Worm (Caenorhabditis elegans) whole organism, L2 larva: ENCODE results near the gene srab-13.

Experiments used
- C34F6.9 ChIP-seq: fragments of 150-350 bp; optimal IDR thresholded peaks from 2 replicates; lab custom pipeline; 2014; ENCODE audit warnings: missing biosample characterization, missing genetic modification characterization
- F13H6.1 ChIP-seq: sonication (generic microtip); optimal IDR thresholded peaks from 2 replicates; lab custom pipeline; 2016; ENCODE audit warnings: missing genetic modification characterization, missing compliant biosample characterization
- R02D3.7 ChIP-seq: fragments of 150-350 bp; optimal IDR thresholded peaks from 2 replicates; lab custom pipeline; 2014; ENCODE audit warnings: missing biosample characterization, missing genetic modification characterization
- ZK546.5 ChIP-seq: sonication (generic microtip); optimal IDR thresholded peaks from 2 replicates; lab custom pipeline; 2017; ENCODE audit warnings: missing biosample characterization, missing genetic modification characterization
- alr-1 ChIP-seq: fragments of 150-350 bp; optimal IDR thresholded peaks from 2 replicates; lab custom pipeline; 2014; ENCODE audit warnings: missing biosample characterization, missing genetic modification characterization
- aly-2 ChIP-seq: fragments of 150-350 bp; optimal IDR thresholded peaks from 2 replicates; lab custom pipeline; 2014; ENCODE audit warnings: missing biosample characterization, missing genetic modification characterization
- ama-1 ChIP-seq: fragments of 150-350 bp; optimal IDR thresholded peaks from 2 replicates; lab custom pipeline; 2018; ENCODE audit warnings: inconsistent platforms
- blmp-1 ChIP-seq: sonication (generic microtip); optimal IDR thresholded peaks from 2 replicates; lab custom pipeline; 2017; ENCODE audit warnings: missing genetic modification characterization, mild to moderate bottlenecking, missing compliant biosample characterization, antibody characterized with exemption, moderate library complexity; ENCODE audit not compliant: insufficient read depth
- ceh-16 ChIP-seq: fragments of 150-350 bp; optimal IDR thresholded peaks from 2 replicates; lab custom pipeline; 2014; ENCODE audit warnings: missing biosample characterization, missing genetic modification characterization
- crh-2 ChIP-seq: sonication (generic microtip); optimal IDR thresholded peaks from 2 replicates; lab custom pipeline; 2017; ENCODE audit warnings: missing biosample characterization, missing genetic modification characterization
- dmd-4 ChIP-seq: sonication (generic microtip); optimal IDR thresholded peaks from 2 replicates; lab custom pipeline; 2017; ENCODE audit warnings: missing biosample characterization, missing genetic modification characterization
- egl-27 ChIP-seq: sonication (generic microtip); optimal IDR thresholded peaks from 3 replicates; lab custom pipeline; 2017; ENCODE audit warnings: missing biosample characterization, missing genetic modification reagents, missing genetic modification characterization
- elt-1 ChIP-seq: fragments of 150-350 bp; optimal IDR thresholded peaks from 2 replicates; lab custom pipeline; 2014; ENCODE audit warnings: missing biosample characterization, missing genetic modification characterization
- elt-3 ChIP-seq: sonication (generic microtip); optimal IDR thresholded peaks from 2 replicates; lab custom pipeline; 2017; ENCODE audit warnings: missing biosample characterization, missing genetic modification characterization
- fos-1 ChIP-seq: fragments of 150-350 bp; optimal IDR thresholded peaks from 2 replicates; lab custom pipeline; 2014; ENCODE audit warnings: missing biosample characterization, missing genetic modification characterization
- lin-13 ChIP-seq: fragments of 150-350 bp; optimal IDR thresholded peaks from 2 replicates; lab custom pipeline; 2014; ENCODE audit warnings: missing biosample characterization, missing genetic modification reagents, missing genetic modification characterization
- lin-39 ChIP-seq: fragments of 150-350 bp; optimal IDR thresholded peaks from 2 replicates; lab custom pipeline; 2014; ENCODE audit warnings: missing biosample characterization, missing genetic modification reagents, missing genetic modification characterization
- lsy-2 ChIP-seq, 2 experiments: fragments of 150-350 bp in 1 of 2; sonication (generic microtip) in 1 of 2; optimal IDR thresholded peaks; 2 replicates each; lab custom pipeline; 2014 to 2017; ENCODE audit warnings: missing biosample characterization in 2 of 2, missing genetic modification characterization in 2 of 2
- mab-5 ChIP-seq: fragments of 150-350 bp; optimal IDR thresholded peaks from 2 replicates; lab custom pipeline; 2014; ENCODE audit warnings: missing biosample characterization, missing genetic modification characterization
- mbf-1 ChIP-seq: sonication (generic microtip); optimal IDR thresholded peaks from 2 replicates; lab custom pipeline; 2017; ENCODE audit warnings: missing biosample characterization, missing genetic modification characterization
- mdl-1 ChIP-seq, 2 experiments: fragments of 150-350 bp in 1 of 2; sonication (generic microtip) in 1 of 2; optimal IDR thresholded peaks; 2 replicates each; lab custom pipeline; 2017; ENCODE audit warnings: missing biosample characterization in 2 of 2, missing genetic modification characterization in 2 of 2
- nhr-12 ChIP-seq: fragments of 150-350 bp; optimal IDR thresholded peaks from 2 replicates; lab custom pipeline; 2014; ENCODE audit warnings: missing biosample characterization, missing genetic modification characterization
- nhr-21 ChIP-seq: fragments of 150-350 bp; optimal IDR thresholded peaks from 2 replicates; lab custom pipeline; 2014; ENCODE audit warnings: missing biosample characterization, missing genetic modification characterization
- nhr-23 ChIP-seq: fragments of 150-350 bp; optimal IDR thresholded peaks from 2 replicates; lab custom pipeline; 2014; ENCODE audit warnings: missing biosample characterization, missing genetic modification reagents, missing genetic modification characterization
- nhr-6 ChIP-seq: fragments of 150-350 bp; optimal IDR thresholded peaks from 2 replicates; lab custom pipeline; 2014; ENCODE audit warnings: missing biosample characterization, missing genetic modification characterization
- nhr-77 ChIP-seq: fragments of 150-350 bp; optimal IDR thresholded peaks from 2 replicates; lab custom pipeline; 2014; ENCODE audit warnings: missing biosample characterization, missing genetic modification characterization
- peb-1 ChIP-seq: fragments of 150-350 bp; optimal IDR thresholded peaks from 2 replicates; lab custom pipeline; 2014; ENCODE audit warnings: missing biosample characterization, missing genetic modification characterization
- skn-1 ChIP-seq: sonication (generic microtip); optimal IDR thresholded peaks from 2 replicates; lab custom pipeline; 2017; ENCODE audit warnings: missing biosample characterization, missing genetic modification characterization
- sma-3 ChIP-seq: sonication (generic microtip); optimal IDR thresholded peaks from 2 replicates; lab custom pipeline; 2016; ENCODE audit warnings: missing genetic modification reagents, missing genetic modification characterization, missing compliant biosample characterization
- sma-9 ChIP-seq, 2 experiments: fragments of 150-350 bp in 1 of 2; sonication (generic microtip) in 1 of 2; optimal IDR thresholded peaks; 2 replicates each; lab custom pipeline; 2014 to 2016; ENCODE audit warnings: missing genetic modification characterization in 2 of 2, mild to moderate bottlenecking in 1 of 2, missing biosample characterization in 1 of 2, missing compliant biosample characterization in 1 of 2, missing genetic modification reagents in 1 of 2, moderate library complexity in 1 of 2
- snpc-4 ChIP-seq: fragments of 150-350 bp; optimal IDR thresholded peaks from 2 replicates; lab custom pipeline; 2014; ENCODE audit warnings: missing biosample characterization, missing genetic modification characterization
- unc-39 ChIP-seq: fragments of 150-350 bp; optimal IDR thresholded peaks from 2 replicates; lab custom pipeline; 2014; ENCODE audit warnings: missing biosample characterization, missing genetic modification characterization
- unc-55 ChIP-seq: fragments of 150-350 bp; sonication (generic microtip); optimal IDR thresholded peaks from 3 replicates; lab custom pipeline; 2014; ENCODE audit warnings: missing biosample characterization, missing genetic modification reagents, missing genetic modification characterization
- unc-62 ChIP-seq: fragments of 150-350 bp; optimal IDR thresholded peaks from 2 replicates; lab custom pipeline; 2014; ENCODE audit warnings: missing biosample characterization, missing genetic modification reagents, missing genetic modification characterization
- zag-1 ChIP-seq: fragments of 150-350 bp; optimal IDR thresholded peaks from 2 replicates; lab custom pipeline; 2014; ENCODE audit warnings: missing biosample characterization, missing genetic modification characterization
- ztf-11 ChIP-seq: sonication (generic microtip); optimal IDR thresholded peaks from 2 replicates; lab custom pipeline; 2017; ENCODE audit warnings: missing biosample characterization, missing genetic modification characterization
- ztf-4 ChIP-seq: fragments of 150-350 bp; optimal IDR thresholded peaks from 2 replicates; lab custom pipeline; 2014; ENCODE audit warnings: missing biosample characterization, missing genetic modification characterization

srab-13 gene

DNA sequence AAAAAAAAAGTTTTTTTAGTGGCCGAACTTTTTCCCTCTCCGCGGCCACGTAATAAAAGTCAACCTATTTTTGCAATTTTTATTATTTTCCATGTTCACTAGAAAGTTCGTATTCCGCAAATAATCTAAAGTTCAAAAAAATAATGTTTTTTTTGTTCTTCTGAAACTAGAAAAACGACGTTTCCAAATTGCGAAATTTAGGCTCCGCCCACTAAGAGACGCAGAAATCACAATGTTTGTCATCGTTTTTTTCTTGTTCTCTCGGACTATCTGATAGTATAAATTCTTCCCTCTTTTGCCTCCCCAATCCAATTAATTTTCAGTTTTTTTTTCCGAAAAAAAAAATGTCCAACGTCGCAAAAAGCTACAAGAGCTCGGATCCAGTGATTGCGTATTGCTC lies 29.6 kb upstream of the srab-13 start, which contains the start of gene comt-3:
comt-3 (plus strand) TSS at position 214 of the 400 bp plus-strand sequence.
- no peak for TF ChIP-seq lin-13 (GFP tag; lab: Kevin White, UChicago)
- TF ChIP-seq unc-55 (GFP tag; lab: Kevin White, UChicago): peak; percentile 41
- TF ChIP-seq R02D3.7 (tag; lab: Kevin White, UChicago): no peak
- peak; percentile 58 for TF ChIP-seq skn-1 (tag; lab: Kevin White, UChicago)
- TF ChIP-seq egl-27 (tag; lab: Kevin White, UChicago): no peak

DNA sequence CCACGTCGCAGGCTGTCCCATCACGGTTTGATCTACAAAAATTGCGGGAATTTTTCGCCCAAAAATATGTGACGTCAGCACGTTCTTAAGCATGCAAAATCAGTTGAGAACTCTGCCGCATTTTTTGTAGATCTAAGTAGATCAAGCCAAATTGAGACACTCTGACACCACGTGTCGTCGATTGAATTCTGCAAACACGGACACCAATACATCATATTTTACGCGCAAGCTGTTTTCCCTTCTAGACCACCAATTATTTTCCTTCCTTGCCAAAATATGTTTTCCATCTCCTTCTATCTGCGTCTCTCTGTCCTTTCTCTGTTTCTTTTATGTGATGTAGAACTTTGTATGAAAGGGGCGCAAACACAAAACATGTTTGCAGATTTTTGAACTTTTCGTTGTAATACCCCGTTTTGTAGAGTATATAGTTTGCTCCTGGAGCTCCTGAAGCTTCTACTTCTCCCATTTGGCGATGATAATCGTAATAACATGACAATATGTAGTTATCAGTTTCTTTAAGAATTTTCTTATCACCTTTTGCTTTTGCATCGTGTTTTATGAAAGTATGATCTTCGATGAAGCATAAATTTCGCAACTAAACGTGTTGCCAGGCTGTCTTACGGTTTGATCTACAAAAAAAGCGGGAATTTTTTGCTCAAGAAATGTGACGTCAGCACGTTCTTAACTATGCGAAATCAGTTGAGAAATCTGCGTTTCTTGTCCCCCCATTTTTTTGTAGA lies 28.2 kb upstream of the srab-13 start:
- no peak for TF ChIP-seq elt-3 (tag; lab: Kevin White, UChicago)
- peak; percentile 5 for TF ChIP-seq C34F6.9 (tag; lab: Kevin White, UChicago)
- TF ChIP-seq fos-1: peak; percentile 53
- no peak for TF ChIP-seq mbf-1 (tag; lab: Kevin White, UChicago)
- peak; percentile 23 for TF ChIP-seq sma-9 (GFP tag; optimal IDR thresholded peaks at IDR 0.05; lab: Kevin White, UChicago)
- TF ChIP-seq sma-9 (tag; optimal IDR thresholded peaks at IDR 0.05; lab: Kevin White, UChicago): no peak
- TF ChIP-seq zag-1 (tag; lab: Kevin White, UChicago): no peak

DNA sequence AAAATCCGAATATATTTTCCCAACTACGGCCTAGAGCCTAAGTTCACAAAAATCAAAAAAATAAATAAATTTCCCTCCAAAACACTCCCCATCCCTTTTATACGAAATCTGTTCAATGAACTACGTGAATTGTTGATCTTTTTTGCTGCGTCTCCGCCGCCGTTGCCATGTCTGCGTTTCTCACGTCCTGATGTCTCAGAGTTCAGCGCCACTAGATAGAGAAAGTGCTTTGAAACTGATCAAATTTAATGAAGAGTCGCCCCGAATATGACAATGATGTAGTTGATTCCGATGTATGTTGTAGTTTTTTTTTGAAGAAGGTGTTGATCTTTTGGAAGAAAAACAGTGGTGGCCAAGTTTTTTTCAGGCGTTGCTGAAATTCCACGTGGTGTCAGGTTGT lies 26.6 kb upstream of the srab-13 start:
- no peak for TF ChIP-seq unc-39 (tag; lab: Kevin White, UChicago)
- TF ChIP-seq sma-9 (GFP tag; optimal IDR thresholded peaks at IDR 0.05; lab: Kevin White, UChicago): no peak
- TF ChIP-seq sma-9 (tag; optimal IDR thresholded peaks at IDR 0.05; lab: Kevin White, UChicago): no peak
- TF ChIP-seq peb-1 (tag; lab: Kevin White, UChicago): no peak
- TF ChIP-seq fos-1: no peak
- no peak for TF ChIP-seq aly-2 (tag; lab: Kevin White, UChicago)
- no peak for TF ChIP-seq mdl-1 (tag; optimal IDR thresholded peaks at IDR 0.05; lab: Kevin White, UChicago)
- TF ChIP-seq C34F6.9 (tag; lab: Kevin White, UChicago): no peak
- TF ChIP-seq egl-27 (tag; lab: Kevin White, UChicago): no peak
- TF ChIP-seq nhr-23 (tag; lab: Kevin White, UChicago): no peak
- no peak for TF ChIP-seq elt-1 (tag; lab: Kevin White, UChicago)
- TF ChIP-seq nhr-77 (tag; lab: Kevin White, UChicago): no peak
- no peak for TF ChIP-seq ama-1 (lab: Kevin White, UChicago)
- no peak for TF ChIP-seq lin-39
- TF ChIP-seq crh-2 (tag; lab: Kevin White, UChicago): no peak

DNA sequence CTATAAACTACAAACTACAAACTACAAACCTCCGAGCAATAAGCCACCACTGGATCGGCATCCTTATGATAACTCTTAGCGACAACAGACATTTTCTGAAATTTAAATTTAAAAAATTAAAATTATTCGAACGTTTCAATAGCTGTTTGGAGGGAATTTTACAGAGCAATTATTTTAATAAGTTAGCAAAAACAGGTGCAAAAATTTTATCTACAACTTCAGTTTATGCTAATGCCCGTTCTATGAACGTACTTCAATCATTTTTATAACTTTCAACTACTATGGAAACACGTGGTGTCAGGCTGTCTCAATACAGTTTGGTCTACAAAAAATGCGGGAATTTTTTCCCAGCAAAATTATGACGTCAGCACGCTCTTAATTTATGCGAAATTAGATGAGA lies 25.8 kb upstream of the srab-13 start, which contains the start of gene comt-5:
comt-5 (minus strand) TSS at position 101 of the 400 bp plus-strand sequence.
- TF ChIP-seq lsy-2 (tag; optimal IDR thresholded peaks at IDR 0.05; lab: Kevin White, UChicago) (no peak), unc-62 (GFP tag; lab: Kevin White, UChicago) (no peak), elt-1 (tag; lab: Kevin White, UChicago) (no peak), C34F6.9 (tag; lab: Kevin White, UChicago) (no peak), blmp-1 (tag; lab: Kevin White, UChicago) (no peak), nhr-23 (tag; lab: Kevin White, UChicago) (no peak), nhr-6 (no peak), snpc-4 (tag; lab: Kevin White, UChicago) (no peak), ztf-4 (tag; lab: Kevin White, UChicago) (no peak), nhr-77 (tag; lab: Kevin White, UChicago) (no peak), sma-3 (GFP tag; lab: Kevin White, UChicago) (no peak), ceh-16 (tag; lab: Kevin White, UChicago) (no peak), mab-5 (tag; lab: Kevin White, UChicago) (no peak), unc-39 (tag; lab: Kevin White, UChicago) (no peak), peb-1 (tag; lab: Kevin White, UChicago) (no peak), nhr-21 (tag; lab: Kevin White, UChicago) (no peak)

DNA sequence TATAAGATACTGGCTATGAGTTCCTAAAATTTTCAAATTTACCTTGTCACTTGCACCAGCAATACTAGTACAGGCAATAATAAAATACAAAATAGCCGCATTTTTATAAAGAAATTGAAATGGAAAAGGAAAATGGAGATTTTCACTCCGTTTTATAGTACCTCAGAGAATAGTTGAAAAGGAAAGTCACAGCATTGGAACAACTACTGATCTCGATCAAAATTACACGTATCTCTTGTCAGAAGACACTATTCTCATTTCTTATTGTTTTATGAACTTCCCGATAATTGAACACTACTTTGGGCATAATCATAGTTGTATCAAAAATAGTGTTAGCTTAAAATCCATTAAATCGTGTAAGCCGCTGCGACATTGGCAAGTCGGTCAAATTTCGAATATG lies 23.8 kb upstream of the srab-13 start, which contains the start of gene Y40B10A.11:
Y40B10A.11 (minus strand) TSS at position 101 of the 400 bp plus-strand sequence.
- no peak for TF ChIP-seq nhr-12 (tag; lab: Kevin White, UChicago)
- no peak for TF ChIP-seq R02D3.7 (tag; lab: Kevin White, UChicago)
- TF ChIP-seq unc-39 (tag; lab: Kevin White, UChicago): no peak
- no peak for TF ChIP-seq alr-1 (tag; lab: Kevin White, UChicago)
- TF ChIP-seq egl-27 (tag; lab: Kevin White, UChicago): no peak
- TF ChIP-seq aly-2 (tag; lab: Kevin White, UChicago): no peak
- no peak for TF ChIP-seq ZK546.5 (tag; lab: Kevin White, UChicago)
- TF ChIP-seq ama-1 (lab: Kevin White, UChicago): no peak
- no peak for TF ChIP-seq ztf-4 (tag; lab: Kevin White, UChicago)
- TF ChIP-seq dmd-4 (tag; lab: Kevin White, UChicago): no peak
- TF ChIP-seq unc-55 (GFP tag; lab: Kevin White, UChicago): no peak
- TF ChIP-seq F13H6.1 (tag; lab: Kevin White, UChicago): no peak
- TF ChIP-seq ztf-11: no peak
